Fruit fly (Drosophila melanogaster) whole organism: Measurements from ENCODE around the gene Kif3C.

Experiments
- CG8478 ChIP-seq: fragments of >200 bp; optimal IDR thresholded peaks from 2 replicates; lab custom pipeline; 2018; ENCODE audit warnings: inconsistent platforms
- Dll ChIP-seq: fragments of >200 bp; optimal IDR thresholded peaks from 2 replicates; lab custom pipeline; 2017
- EcR ChIP-seq, 2 experiments: fragments of >200 bp; optimal IDR thresholded peaks; 2 replicates each; lab custom pipeline; 2017; ENCODE audit warnings: missing biosample characterization in 2 of 2, missing genetic modification characterization in 2 of 2, missing genetic modification reagents in 2 of 2
- pan ChIP-seq: fragments of >200 bp; optimal IDR thresholded peaks from 2 replicates; lab custom pipeline; 2017
- psq ChIP-seq: fragments of >200 bp; optimal IDR thresholded peaks from 2 replicates; lab custom pipeline; 2017
- usp ChIP-seq: fragments of >200 bp; optimal IDR thresholded peaks from 2 replicates; lab custom pipeline; 2017; ENCODE audit warnings: missing biosample characterization, missing genetic modification characterization, mixed read lengths

Kif3C gene

dm6 chr4:1196653-1197161 lies 49.4 kb downstream of the Kif3C start, which contains the start of gene PIP4K:
TSS of gene PIP4K (minus strand) at chr4:1196848.
- TF ChIP-seq psq (lab: Kevin White, UChicago), result no peak
- TF ChIP-seq EcR (GFP tag; optimal IDR thresholded peaks at IDR 0.05; lab: Kevin White, UChicago), result no peak
- no peak for TF ChIP-seq Dll (lab: Kevin White, UChicago)
- no peak for TF ChIP-seq usp
- TF ChIP-seq CG8478 (lab: Kevin White, UChicago), result no peak
- no peak for TF ChIP-seq pan (lab: Kevin White, UChicago)

DNA sequence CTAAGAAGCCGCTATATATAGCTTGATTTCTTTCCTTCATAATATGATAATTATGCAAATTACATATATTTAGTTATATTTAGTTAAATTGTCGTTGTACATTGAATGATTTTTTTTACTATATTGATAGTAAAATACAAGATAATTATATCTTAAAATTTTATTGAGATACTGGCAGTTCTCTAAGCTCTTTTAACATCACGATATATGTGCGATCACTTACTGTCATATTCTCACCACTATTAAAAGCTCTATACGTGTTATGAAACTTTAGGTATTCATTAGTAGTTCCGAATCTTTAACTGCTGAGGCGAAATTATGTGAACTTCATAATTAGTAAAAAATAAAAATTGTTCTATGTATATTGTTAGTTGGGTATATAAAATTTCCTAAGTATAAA lies 51.3 kb downstream of the Kif3C start, which contains the start of gene Mitf:
Mitf (plus strand) TSS at position 254 of the 400 bp plus-strand sequence.
- TF ChIP-seq CG8478 (lab: Kevin White, UChicago), result no peak
- no peak for TF ChIP-seq usp
- no peak for TF ChIP-seq EcR (GFP tag; optimal IDR thresholded peaks at IDR 0.05; lab: Kevin White, UChicago)
- no peak for TF ChIP-seq pan (lab: Kevin White, UChicago)
- no peak for TF ChIP-seq psq (lab: Kevin White, UChicago)
- TF ChIP-seq Dll (lab: Kevin White, UChicago), result no peak

dm6 chr4:1199178-1199577 lies 51.9 kb downstream of the Kif3C start:
- TF ChIP-seq Dll (lab: Kevin White, UChicago) (no peak), usp (no peak), psq (lab: Kevin White, UChicago) (no peak), EcR (GFP tag; optimal IDR thresholded peaks at IDR 0.05; lab: Kevin White, UChicago) (no peak), CG8478 (lab: Kevin White, UChicago) (no peak), pan (lab: Kevin White, UChicago) (no peak)
